Worm (Caenorhabditis elegans) whole organism, midembryonic: Measurements from ENCODE around the gene F59G1.8.

Experiments used
- T22C8.4 ChIP-seq: fragments of 200-800 bp; sonication (Bioruptor generic); IDR thresholded peaks from 2 replicates; pipeline ENCODE4 v1.3.6; 2022; ENCODE audit warnings: missing genetic modification characterization, missing compliant biosample characterization
- cog-1 ChIP-seq: sonication (generic microtip); optimal IDR thresholded peaks from 2 replicates; lab custom pipeline; 2016; ENCODE audit warnings: missing genetic modification characterization, missing compliant biosample characterization
- flt-1 ChIP-seq: fragments of 200-800 bp; sonication (Bioruptor generic); IDR thresholded peaks from 2 replicates; pipeline ENCODE4 v1.3.6; 2022; ENCODE audit warnings: missing genetic modification characterization, missing compliant biosample characterization
- klf-2 ChIP-seq: fragments of 200-800 bp; sonication (Bioruptor generic); conservative IDR thresholded peaks from 2 replicates; pipeline ENCODE4 v1.3.6; 2022; ENCODE audit warnings: missing genetic modification reagents, missing genetic modification characterization, missing compliant biosample characterization
- med-1 ChIP-seq: sonication (generic microtip); optimal IDR thresholded peaks from 2 replicates; lab custom pipeline; 2017; ENCODE audit warnings: missing genetic modification characterization, mild to moderate bottlenecking, missing compliant biosample characterization, antibody characterized with exemption, missing genetic modification reagents; ENCODE audit not compliant: insufficient read depth
- ref-1 ChIP-seq: fragments of 200-800 bp; sonication (Bioruptor generic); conservative IDR thresholded peaks from 2 replicates; pipeline ENCODE4 v1.3.6; 2022; ENCODE audit warnings: missing genetic modification reagents, missing genetic modification characterization, missing compliant biosample characterization
- tab-1 ChIP-seq: fragments of 200-800 bp; sonication (Bioruptor generic); IDR thresholded peaks from 2 replicates; pipeline ENCODE4 v1.3.6; 2022; ENCODE audit warnings: missing genetic modification characterization, missing compliant biosample characterization
- ztf-23 ChIP-seq: fragments of 200-800 bp; sonication (Bioruptor generic); IDR thresholded peaks from 2 replicates; pipeline ENCODE4 v1.3.6; 2022; ENCODE audit warnings: missing genetic modification reagents, missing genetic modification characterization, missing compliant biosample characterization
- ztf-29 ChIP-seq: fragments of 200-800 bp; sonication (Bioruptor generic); IDR thresholded peaks from 2 replicates; pipeline ENCODE4 v1.3.6; 2022; ENCODE audit warnings: missing genetic modification reagents, missing genetic modification characterization, missing compliant biosample characterization

F59G1.8 gene

ce11 chrII:5906274-5906673, at the start of gene F59G1.8:
TSS of gene F59G1.8 (plus strand) at chrII:5906566.
- TF ChIP-seq ztf-23 (GFP tag; lab: Robert Waterston, UW) = no peak
- TF ChIP-seq cog-1 (tag; lab: Kevin White, UChicago) = no peak
- TF ChIP-seq tab-1 (GFP tag; lab: Robert Waterston, UW) = no peak
- TF ChIP-seq klf-2 (GFP tag; lab: Robert Waterston, UW) = no peak
- no peak for TF ChIP-seq med-1 (GFP tag; lab: Kevin White, UChicago)
- no peak for TF ChIP-seq T22C8.4 (GFP tag; lab: Robert Waterston, UW)
- no peak for TF ChIP-seq flt-1 (GFP tag; lab: Robert Waterston, UW)
- no peak for TF ChIP-seq ztf-29 (GFP tag; lab: Robert Waterston, UW)
- TF ChIP-seq ref-1 = no peak

ce11 chrII:5858322-5858721, 48.0 kb upstream of the F59G1.8 start, which contains the start of gene F55C12.4:
TSS of gene F55C12.4 (minus strand) at chrII:5858422.
- TF ChIP-seq ztf-29 (GFP tag; lab: Robert Waterston, UW) (no peak), tab-1 (GFP tag; lab: Robert Waterston, UW) (no peak), ztf-23 (GFP tag; lab: Robert Waterston, UW) (no peak), flt-1 (GFP tag; lab: Robert Waterston, UW) (no peak), ref-1 (no peak), klf-2 (GFP tag; lab: Robert Waterston, UW) (no peak), T22C8.4 (GFP tag; lab: Robert Waterston, UW) (no peak), med-1 (GFP tag; lab: Kevin White, UChicago) (no peak), cog-1 (tag; lab: Kevin White, UChicago) (no peak)

- TF ChIP-seq med-1 (GFP tag; lab: Kevin White, UChicago) = no peak
- no peak for TF ChIP-seq cog-1 (tag; lab: Kevin White, UChicago)
- TF ChIP-seq flt-1 (GFP tag; lab: Robert Waterston, UW) = no peak
- no peak for TF ChIP-seq ztf-23 (GFP tag; lab: Robert Waterston, UW)
- TF ChIP-seq klf-2 (GFP tag; lab: Robert Waterston, UW) = no peak
These were observed 45.7 kb upstream of the F59G1.8 start for ce11 chrII:5860621-5861020.

- no peak for TF ChIP-seq ref-1
- no peak for TF ChIP-seq ztf-29 (GFP tag; lab: Robert Waterston, UW)
- TF ChIP-seq tab-1 (GFP tag; lab: Robert Waterston, UW) = no peak
- no peak for TF ChIP-seq ztf-23 (GFP tag; lab: Robert Waterston, UW)
- no peak for TF ChIP-seq cog-1 (tag; lab: Kevin White, UChicago)
- TF ChIP-seq T22C8.4 (GFP tag; lab: Robert Waterston, UW) = no peak
- TF ChIP-seq flt-1 (GFP tag; lab: Robert Waterston, UW) = no peak
- no peak for TF ChIP-seq klf-2 (GFP tag; lab: Robert Waterston, UW)
These were observed 42.5 kb upstream of the F59G1.8 start, which contains the start of gene tag-234 for ce11 chrII:5863893-5864292. TSS of gene tag-234 (plus strand) at chrII:5864193.

ce11 chrII:5865405-5866308, 40.7 kb upstream of the F59G1.8 start, which contains the start of gene F55C12.19:
TSS of gene F55C12.19 (plus strand) at chrII:5866139.
- no peak for TF ChIP-seq ref-1
- TF ChIP-seq tab-1 (GFP tag; lab: Robert Waterston, UW) = no peak
- TF ChIP-seq flt-1 (GFP tag; lab: Robert Waterston, UW) = no peak
- no peak for TF ChIP-seq ztf-29 (GFP tag; lab: Robert Waterston, UW)
- TF ChIP-seq med-1 (GFP tag; lab: Kevin White, UChicago) = no peak
- TF ChIP-seq ztf-23 (GFP tag; lab: Robert Waterston, UW) = no peak
- TF ChIP-seq klf-2 (GFP tag; lab: Robert Waterston, UW) = no peak
- no peak for TF ChIP-seq T22C8.4 (GFP tag; lab: Robert Waterston, UW)

DNA sequence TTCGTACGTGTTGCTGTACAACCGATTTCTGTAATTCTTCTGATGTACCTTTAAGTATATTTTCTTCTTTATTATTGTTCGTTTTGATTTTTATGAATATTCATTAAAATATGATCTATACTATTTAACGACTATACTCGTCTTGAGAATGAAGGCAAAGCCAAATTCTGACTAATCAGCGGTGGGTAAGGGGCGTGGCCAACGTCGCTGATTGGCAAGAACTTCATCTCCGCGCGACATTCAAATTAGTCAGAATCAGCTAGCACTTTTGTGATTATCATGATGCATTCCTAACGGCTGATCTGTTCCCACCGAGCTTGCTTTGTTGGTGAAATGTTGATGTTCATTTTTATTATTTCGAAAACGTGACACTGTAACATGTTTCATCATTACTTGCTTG, 39.4 kb upstream of the F59G1.8 start:
- TF ChIP-seq klf-2 (GFP tag; lab: Robert Waterston, UW) (no peak), tab-1 (GFP tag; lab: Robert Waterston, UW) (no peak), ztf-29 (GFP tag; lab: Robert Waterston, UW) (no peak), ref-1 (no peak), T22C8.4 (GFP tag; lab: Robert Waterston, UW) (no peak), cog-1 (tag; lab: Kevin White, UChicago) (no peak), ztf-23 (GFP tag; lab: Robert Waterston, UW) (no peak), med-1 (GFP tag; lab: Kevin White, UChicago) (no peak), flt-1 (GFP tag; lab: Robert Waterston, UW) (no peak)

ce11 chrII:5871508-5871907, 34.9 kb upstream of the F59G1.8 start:
- TF ChIP-seq flt-1 (GFP tag; lab: Robert Waterston, UW) = no peak
- no peak for TF ChIP-seq klf-2 (GFP tag; lab: Robert Waterston, UW)
- TF ChIP-seq tab-1 (GFP tag; lab: Robert Waterston, UW) = no peak
- TF ChIP-seq ztf-23 (GFP tag; lab: Robert Waterston, UW) = no peak
- no peak for TF ChIP-seq ztf-29 (GFP tag; lab: Robert Waterston, UW)
- TF ChIP-seq cog-1 (tag; lab: Kevin White, UChicago) = no peak
- TF ChIP-seq med-1 (GFP tag; lab: Kevin White, UChicago) = no peak
- TF ChIP-seq T22C8.4 (GFP tag; lab: Robert Waterston, UW) = no peak
- TF ChIP-seq ref-1 = no peak

ce11 chrII:5872414-5872813, 34.0 kb upstream of the F59G1.8 start:
- TF ChIP-seq ztf-29 (GFP tag; lab: Robert Waterston, UW) (no peak), tab-1 (GFP tag; lab: Robert Waterston, UW) (no peak)

DNA sequence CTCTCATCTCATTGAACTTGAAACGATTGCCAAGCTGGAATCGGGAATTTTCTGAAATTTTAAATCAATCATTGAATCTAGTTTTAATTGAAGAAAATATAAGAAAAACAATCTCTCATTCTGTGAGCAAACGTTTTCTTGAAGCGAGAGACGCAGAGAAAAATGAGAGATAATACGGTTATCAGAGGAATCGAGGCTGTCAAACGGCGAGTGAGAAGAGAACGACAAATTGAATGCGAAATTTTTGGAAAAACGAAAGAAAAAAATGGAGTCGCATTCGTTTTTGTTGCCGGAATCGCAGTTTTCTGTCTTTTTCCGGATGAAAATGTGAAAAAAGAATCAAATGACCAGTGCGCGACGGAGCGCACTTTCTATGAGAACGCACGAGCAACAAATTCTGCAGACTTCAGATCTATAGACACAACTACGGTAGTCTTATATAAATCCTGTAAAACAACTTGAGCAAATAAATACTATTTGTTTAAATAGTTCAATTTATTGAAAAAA, 32.7 kb upstream of the F59G1.8 start, which contains the start of gene tex-2:
tex-2 (minus strand) TSS at position 51 of the 507 bp plus-strand sequence.
- TF ChIP-seq cog-1 (tag; lab: Kevin White, UChicago) (no peak), ztf-29 (GFP tag; lab: Robert Waterston, UW) (no peak), ztf-23 (GFP tag; lab: Robert Waterston, UW) (0 out of 2 replicates have a peak, but pooled peaks have one; percentile 39), T22C8.4 (GFP tag; lab: Robert Waterston, UW) (no peak), klf-2 (GFP tag; lab: Robert Waterston, UW) (no peak), med-1 (GFP tag; lab: Kevin White, UChicago) (no peak), ref-1 (no peak)
